Worm (Caenorhabditis elegans) whole organism, L2 larva: ENCODE measurements around the gene gsto-2.

Experiments used
- C34F6.9 ChIP-seq: fragments of 150-350 bp; optimal IDR thresholded peaks from 2 replicates; lab custom pipeline; 2014; ENCODE audit warnings: missing biosample characterization, missing genetic modification characterization
- aly-2 ChIP-seq: fragments of 150-350 bp; optimal IDR thresholded peaks from 2 replicates; lab custom pipeline; 2014; ENCODE audit warnings: missing biosample characterization, missing genetic modification characterization
- ama-1 ChIP-seq: fragments of 150-350 bp; optimal IDR thresholded peaks from 2 replicates; lab custom pipeline; 2018; ENCODE audit warnings: inconsistent platforms
- lin-39 ChIP-seq: fragments of 150-350 bp; optimal IDR thresholded peaks from 2 replicates; lab custom pipeline; 2014; ENCODE audit warnings: missing biosample characterization, missing genetic modification reagents, missing genetic modification characterization
- lsy-2 ChIP-seq, 2 experiments: fragments of 150-350 bp in 1 of 2; sonication (generic microtip) in 1 of 2; optimal IDR thresholded peaks; 2 replicates each; lab custom pipeline; 2014 to 2017; ENCODE audit warnings: missing biosample characterization in 2 of 2, missing genetic modification characterization in 2 of 2
- mdl-1 ChIP-seq, 2 experiments: fragments of 150-350 bp in 1 of 2; sonication (generic microtip) in 1 of 2; optimal IDR thresholded peaks; 2 replicates each; lab custom pipeline; 2017; ENCODE audit warnings: missing biosample characterization in 2 of 2, missing genetic modification characterization in 2 of 2
- nhr-129 ChIP-seq: fragments of 150-350 bp; optimal IDR thresholded peaks from 2 replicates; lab custom pipeline; 2014; ENCODE audit warnings: missing biosample characterization, missing genetic modification characterization
- nhr-25 ChIP-seq: fragments of 150-350 bp; sonication (generic microtip); optimal IDR thresholded peaks from 3 replicates; lab custom pipeline; 2014; ENCODE audit warnings: missing biosample characterization, missing genetic modification characterization
- skn-1 ChIP-seq: sonication (generic microtip); optimal IDR thresholded peaks from 2 replicates; lab custom pipeline; 2017; ENCODE audit warnings: missing biosample characterization, missing genetic modification characterization
- sma-9 ChIP-seq, 2 experiments: fragments of 150-350 bp in 1 of 2; sonication (generic microtip) in 1 of 2; optimal IDR thresholded peaks; 2 replicates each; lab custom pipeline; 2014 to 2016; ENCODE audit warnings: missing genetic modification characterization in 2 of 2, mild to moderate bottlenecking in 1 of 2, missing biosample characterization in 1 of 2, missing compliant biosample characterization in 1 of 2, missing genetic modification reagents in 1 of 2, moderate library complexity in 1 of 2
- snpc-4 ChIP-seq: fragments of 150-350 bp; optimal IDR thresholded peaks from 2 replicates; lab custom pipeline; 2014; ENCODE audit warnings: missing biosample characterization, missing genetic modification characterization
- ztf-1 ChIP-seq: fragments of 200-800 bp; sonication (Bioruptor generic); conservative IDR thresholded peaks from 2 replicates; pipeline ENCODE4 v1.3.6; 2022; ENCODE audit warnings: missing genetic modification characterization, missing compliant biosample characterization
- ztf-11 ChIP-seq: sonication (generic microtip); optimal IDR thresholded peaks from 2 replicates; lab custom pipeline; 2017; ENCODE audit warnings: missing biosample characterization, missing genetic modification characterization

DNA sequence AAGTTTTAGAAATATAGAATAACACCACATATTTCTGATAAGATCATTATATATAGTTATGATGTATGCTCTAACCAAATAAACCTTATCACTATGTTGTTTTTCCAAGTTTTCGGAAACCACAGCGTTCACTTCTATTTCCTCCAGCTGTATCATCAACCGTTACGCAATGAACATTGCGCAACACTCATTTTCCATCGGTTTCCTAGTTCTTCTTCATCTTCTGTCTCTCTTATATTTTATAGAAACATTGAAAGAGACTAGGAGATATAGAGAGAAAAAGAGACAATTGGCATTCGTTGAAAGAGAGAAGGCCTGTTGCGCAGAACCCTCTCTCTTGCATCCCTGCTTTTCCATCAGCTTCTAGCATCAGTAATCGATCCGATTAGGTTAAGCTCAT lies 19.7 kb downstream of the gsto-2 start:
- TF ChIP-seq snpc-4 (tag; lab: Kevin White, UChicago), result no peak
- TF ChIP-seq aly-2, result no peak
- TF ChIP-seq skn-1, result no peak
- TF ChIP-seq C34F6.9 (tag; lab: Kevin White, UChicago), result no peak
- no peak for TF ChIP-seq ztf-11 (tag; lab: Kevin White, UChicago)
- TF ChIP-seq lsy-2 (tag; optimal IDR thresholded peaks at IDR 0.05; lab: Kevin White, UChicago), result no peak
- TF ChIP-seq mdl-1 (tag; optimal IDR thresholded peaks at IDR 0.05; lab: Kevin White, UChicago), result no peak
- no peak for TF ChIP-seq nhr-129
- no peak for TF ChIP-seq lin-39
- TF ChIP-seq sma-9 (GFP tag; optimal IDR thresholded peaks at IDR 0.05; lab: Kevin White, UChicago), result no peak
- TF ChIP-seq sma-9 (tag; optimal IDR thresholded peaks at IDR 0.05; lab: Kevin White, UChicago), result no peak
- no peak for TF ChIP-seq nhr-25 (tag; lab: Kevin White, UChicago)
- no peak for TF ChIP-seq ztf-1 (GFP tag; lab: Robert Waterston, UW)
- no peak for TF ChIP-seq ama-1 (lab: Kevin White, UChicago)
